Worm (Caenorhabditis elegans) whole organism, late embryonic: ENCODE results near the gene wrt-8.
"Not testable (repeated sequence)": the region's sequence is repeated elsewhere in the genome, so short reads cannot be mapped to it uniquely, and the experiment has no call there.

Experiments used
- F13H6.1 ChIP-seq: sonication (generic microtip); optimal IDR thresholded peaks from 2 replicates; lab custom pipeline; 2016; ENCODE audit warnings: missing genetic modification characterization, missing compliant biosample characterization
- K02D7.2 ChIP-seq: sonication (generic microtip); optimal IDR thresholded peaks from 2 replicates; lab custom pipeline; 2017; ENCODE audit warnings: mild to moderate bottlenecking, missing genetic modification characterization, missing compliant biosample characterization
- ceh-14 ChIP-seq: sonication (generic microtip); optimal IDR thresholded peaks from 2 replicates; lab custom pipeline; 2016; ENCODE audit warnings: missing genotype, missing genetic modification characterization, missing compliant biosample characterization
- ceh-19 ChIP-seq: fragments of 200-800 bp; sonication (Bioruptor generic); optimal IDR thresholded peaks from 2 replicates; lab custom pipeline; 2018; ENCODE audit warnings: mild to moderate bottlenecking, missing genetic modification characterization, missing compliant biosample characterization
- ceh-2 ChIP-seq: sonication (generic microtip); optimal IDR thresholded peaks from 2 replicates; lab custom pipeline; 2016; ENCODE audit warnings: missing genotype, missing genetic modification characterization, missing compliant biosample characterization
- ceh-30 ChIP-seq: fragments of 150-350 bp; optimal IDR thresholded peaks from 2 replicates; lab custom pipeline; 2014; ENCODE audit warnings: missing biosample characterization, missing genetic modification characterization
- ceh-34 ChIP-seq: sonication (generic microtip); optimal IDR thresholded peaks from 2 replicates; lab custom pipeline; 2016; ENCODE audit warnings: mild to moderate bottlenecking, missing genetic modification characterization, missing compliant biosample characterization
- ceh-45 ChIP-seq: fragments of 200-800 bp; sonication (Bioruptor generic); IDR thresholded peaks from 2 replicates; pipeline ENCODE4 v1.3.6; 2022; ENCODE audit warnings: missing genetic modification reagents, missing genetic modification characterization, missing compliant biosample characterization
- ceh-48 ChIP-seq: sonication (generic microtip); optimal IDR thresholded peaks from 2 replicates; lab custom pipeline; 2016; ENCODE audit warnings: missing genetic modification characterization, inconsistent platforms, missing compliant biosample characterization
- ceh-6 ChIP-seq: fragments of 200-800 bp; sonication (Bioruptor generic); optimal IDR thresholded peaks from 2 replicates; lab custom pipeline; 2018; ENCODE audit warnings: mild to moderate bottlenecking, missing genetic modification characterization, missing compliant biosample characterization
- dmd-4 ChIP-seq: sonication (generic microtip); optimal IDR thresholded peaks from 2 replicates; lab custom pipeline; 2016; ENCODE audit warnings: borderline replicate concordance, missing genetic modification characterization, missing compliant biosample characterization
- dve-1 ChIP-seq: sonication (generic microtip); optimal IDR thresholded peaks from 2 replicates; lab custom pipeline; 2017; ENCODE audit warnings: antibody characterized with exemption, mild to moderate bottlenecking, missing genetic modification characterization, missing compliant biosample characterization
- elt-2 ChIP-seq: sonication (generic microtip); optimal IDR thresholded peaks from 2 replicates; lab custom pipeline; 2016; ENCODE audit warnings: missing genetic modification reagents, missing genetic modification characterization, missing compliant biosample characterization
- elt-4 ChIP-seq: sonication (generic microtip); optimal IDR thresholded peaks from 2 replicates; lab custom pipeline; 2016; ENCODE audit warnings: missing genetic modification characterization, missing compliant biosample characterization
- ets-4 ChIP-seq: sonication (generic microtip); optimal IDR thresholded peaks from 2 replicates; lab custom pipeline; 2016; ENCODE audit warnings: missing genetic modification characterization, missing compliant biosample characterization
- eyg-1 ChIP-seq: sonication (generic microtip); optimal IDR thresholded peaks from 2 replicates; lab custom pipeline; 2016; ENCODE audit warnings: missing genotype, missing genetic modification characterization, missing compliant biosample characterization
- fkh-6 ChIP-seq: sonication (generic microtip); optimal IDR thresholded peaks from 2 replicates; lab custom pipeline; 2016; ENCODE audit warnings: missing genetic modification characterization, missing compliant biosample characterization
- hlh-13 ChIP-seq: fragments of 200-800 bp; sonication (Bioruptor generic); optimal IDR thresholded peaks from 2 replicates; lab custom pipeline; 2018; ENCODE audit warnings: mild to moderate bottlenecking, missing genetic modification characterization, missing compliant biosample characterization
- hlh-15 ChIP-seq: sonication (generic microtip); optimal IDR thresholded peaks from 2 replicates; lab custom pipeline; 2016; ENCODE audit warnings: missing genetic modification characterization, missing compliant biosample characterization
- hlh-8 ChIP-seq: sonication (generic microtip); optimal IDR thresholded peaks from 2 replicates; lab custom pipeline; 2016; ENCODE audit warnings: missing genotype, missing genetic modification characterization, missing compliant biosample characterization
- lin-11 ChIP-seq: fragments of 200-800 bp; sonication (Bioruptor generic); optimal IDR thresholded peaks from 2 replicates; lab custom pipeline; 2018; ENCODE audit warnings: mild to moderate bottlenecking, missing genetic modification characterization, missing compliant biosample characterization
- mec-3 ChIP-seq: sonication (generic microtip); optimal IDR thresholded peaks from 2 replicates; lab custom pipeline; 2016; ENCODE audit warnings: borderline replicate concordance, missing genetic modification characterization, missing compliant biosample characterization
- npax-4 ChIP-seq: sonication (generic microtip); optimal IDR thresholded peaks from 2 replicates; lab custom pipeline; 2016; ENCODE audit warnings: missing genetic modification characterization, missing compliant biosample characterization
- pat-9 ChIP-seq: fragments of 200-800 bp; sonication (Bioruptor generic); optimal IDR thresholded peaks from 2 replicates; lab custom pipeline; 2018; ENCODE audit warnings: mild to moderate bottlenecking, missing genetic modification characterization, moderate library complexity, missing compliant biosample characterization
- pha-2 ChIP-seq: sonication (generic microtip); optimal IDR thresholded peaks from 2 replicates; lab custom pipeline; 2017; ENCODE audit warnings: mild to moderate bottlenecking, missing genetic modification characterization, missing compliant biosample characterization
- pqm-1 ChIP-seq: sonication (generic microtip); optimal IDR thresholded peaks from 2 replicates; lab custom pipeline; 2016; ENCODE audit warnings: missing genetic modification characterization, missing compliant biosample characterization
- pros-1 ChIP-seq: fragments of 150-350 bp; optimal IDR thresholded peaks from 2 replicates; lab custom pipeline; 2014; ENCODE audit warnings: missing biosample characterization, missing genetic modification reagents, missing genetic modification characterization
- ref-2 ChIP-seq: sonication (generic microtip); optimal IDR thresholded peaks from 2 replicates; lab custom pipeline; 2016; ENCODE audit warnings: missing genetic modification characterization, missing compliant biosample characterization
- rnt-1 ChIP-seq: sonication (generic microtip); optimal IDR thresholded peaks from 2 replicates; lab custom pipeline; 2016; ENCODE audit warnings: missing genetic modification characterization, missing compliant biosample characterization
- sdc-2 ChIP-seq: sonication (generic microtip); optimal IDR thresholded peaks from 2 replicates; lab custom pipeline; 2016; ENCODE audit warnings: missing genotype, missing genetic modification characterization, missing compliant biosample characterization
- sox-2 ChIP-seq: fragments of 200-800 bp; sonication (Bioruptor generic); IDR thresholded peaks from 2 replicates; pipeline ENCODE4 v1.3.6; 2022; ENCODE audit warnings: missing genetic modification reagents, missing genetic modification characterization, missing compliant biosample characterization
- syd-9 ChIP-seq: sonication (generic microtip); optimal IDR thresholded peaks from 2 replicates; lab custom pipeline; 2016; ENCODE audit warnings: mild to moderate bottlenecking, missing genetic modification characterization, moderate library complexity, missing compliant biosample characterization
- unc-3 ChIP-seq, 2 experiments: fragments of 200-800 bp in 1 of 2; sonication (Bioruptor generic) in 1 of 2; sonication (generic microtip) in 1 of 2; conservative IDR thresholded peaks in 1 of 2; optimal IDR thresholded peaks in 1 of 2; 2 replicates each; pipeline versions ENCODE4 v1.3.6 to Lab custom; 2016 to 2022; ENCODE audit warnings: missing compliant biosample characterization in 2 of 2, missing genetic modification characterization in 2 of 2, missing genetic modification reagents in 1 of 2
- unc-42 ChIP-seq: sonication (generic microtip); optimal IDR thresholded peaks from 2 replicates; lab custom pipeline; 2016; ENCODE audit warnings: missing genotype, missing genetic modification characterization, missing compliant biosample characterization

wrt-8 gene

DNA sequence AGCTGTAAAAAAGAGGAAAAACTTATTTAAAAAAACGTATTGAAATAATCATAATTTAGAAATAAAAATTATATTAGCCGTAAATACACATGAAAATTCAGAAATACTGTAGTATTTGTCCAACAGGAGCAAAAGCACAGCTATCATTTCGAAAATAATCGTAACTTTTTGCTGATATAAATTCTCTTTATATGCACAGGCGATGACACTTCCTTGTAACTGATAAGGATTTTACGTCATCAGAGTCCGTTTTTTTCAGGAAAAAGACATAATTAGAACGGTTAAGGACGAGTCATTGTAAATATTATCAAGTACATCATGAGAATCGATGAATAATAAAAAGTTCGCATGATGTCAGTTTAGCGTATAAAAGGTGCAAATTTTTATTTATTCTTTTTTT is 21.0 kb downstream of the wrt-8 start:
- no peak for TF ChIP-seq ref-2 (tag; lab: Kevin White, UChicago)
- no peak for TF ChIP-seq ceh-19 (GFP tag; lab: Kevin White, UChicago)
- TF ChIP-seq sox-2 (GFP tag; lab: Robert Waterston, UW), result no peak
- peak; percentile 85 for TF ChIP-seq elt-2
- TF ChIP-seq, all 69 proteins: peak for 1

DNA sequence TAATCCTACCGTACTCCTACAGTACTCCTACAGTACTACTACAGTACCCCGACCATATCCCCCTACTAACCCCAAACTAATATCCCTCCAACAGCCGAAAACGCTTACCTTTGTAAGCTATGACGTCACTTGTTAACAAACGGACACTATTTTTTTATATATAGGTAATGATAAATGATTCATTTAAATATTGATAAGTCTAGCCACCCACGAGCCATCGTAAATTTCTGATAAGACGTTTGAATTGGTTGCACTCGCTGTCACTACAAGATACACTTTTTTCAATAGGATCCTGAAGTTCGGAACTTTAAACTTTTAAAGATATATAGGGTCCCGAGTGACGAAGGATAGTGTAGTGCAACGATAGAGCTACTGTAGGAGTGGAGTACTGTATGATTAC is 21.7 kb downstream of the wrt-8 start, which contains the start of gene nhr-247:
Gene nhr-247, plus strand, starts transcription at position 330 of the 400 bp plus-strand sequence.
- TF ChIP-seq dve-1, ceh-2, eyg-1 (tag; lab: Kevin White, UChicago): not testable (repeated sequence)

DNA sequence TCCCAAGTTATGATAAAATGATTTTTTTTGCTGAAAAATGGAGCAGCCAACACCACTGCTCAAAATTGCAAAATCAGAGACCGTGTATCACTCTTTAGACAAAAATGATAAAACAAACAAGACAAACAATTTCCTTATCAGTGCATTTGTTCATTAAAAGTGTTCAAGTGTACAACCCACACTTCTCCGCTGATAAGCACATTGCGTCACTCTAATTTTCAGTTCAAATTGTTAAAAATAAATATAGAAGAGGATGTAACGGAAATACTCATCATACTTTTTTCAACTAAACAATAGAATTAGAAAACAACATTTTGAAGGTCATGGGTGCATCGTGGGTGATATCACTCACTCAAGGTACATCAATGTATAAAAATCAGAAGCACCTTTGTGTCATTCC is 25.7 kb downstream of the wrt-8 start, which contains the start of gene nhr-291:
Gene nhr-291, plus strand, starts transcription at position 324 of the 400 bp plus-strand sequence.
- TF ChIP-seq dmd-4, result no peak
- peak; percentile 40 for TF ChIP-seq pqm-1 (tag; lab: Kevin White, UChicago)
- TF ChIP-seq elt-2, result peak; percentile 99

DNA sequence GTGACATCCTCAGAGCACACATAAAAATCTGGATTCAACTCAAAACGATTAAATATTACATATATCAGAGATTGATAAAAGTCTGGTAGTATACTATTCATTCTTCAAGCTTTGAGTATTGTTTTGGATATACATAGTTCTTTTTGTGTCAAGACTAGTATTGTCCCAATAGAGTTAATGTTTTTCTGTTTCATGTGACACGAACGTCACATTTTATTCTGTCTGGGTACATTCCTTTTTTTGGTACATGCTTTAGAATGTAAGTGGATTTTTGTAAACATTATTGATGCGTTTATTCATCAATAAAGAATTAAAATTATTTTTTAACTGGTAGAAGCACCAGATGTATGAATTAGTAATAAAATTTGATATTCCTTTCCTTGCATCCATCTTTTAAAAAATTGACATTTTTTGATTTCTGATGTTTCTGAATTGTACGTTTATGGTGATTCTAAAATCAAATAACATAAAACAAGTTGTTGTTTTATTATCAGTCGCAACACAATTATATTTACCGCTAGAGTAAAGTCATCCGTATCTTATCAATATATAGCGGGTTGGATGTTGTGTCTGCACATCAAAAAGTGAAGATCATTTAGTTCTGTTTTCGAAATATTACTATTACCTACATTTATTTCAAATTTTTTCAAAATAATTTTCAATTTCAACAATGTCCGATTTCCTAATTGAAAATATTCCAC is 28.4 kb downstream of the wrt-8 start, which contains the start of the genes srt-22 and nhr-246:
Gene srt-22, minus strand, starts transcription at position 101 of the 701 bp plus-strand sequence.
Gene nhr-246, plus strand, starts transcription at position 651 of the 701 bp plus-strand sequence.
- no peak for TF ChIP-seq ceh-30 (tag; lab: Kevin White, UChicago)
- TF ChIP-seq mec-3 (tag; lab: Kevin White, UChicago), result no peak

DNA sequence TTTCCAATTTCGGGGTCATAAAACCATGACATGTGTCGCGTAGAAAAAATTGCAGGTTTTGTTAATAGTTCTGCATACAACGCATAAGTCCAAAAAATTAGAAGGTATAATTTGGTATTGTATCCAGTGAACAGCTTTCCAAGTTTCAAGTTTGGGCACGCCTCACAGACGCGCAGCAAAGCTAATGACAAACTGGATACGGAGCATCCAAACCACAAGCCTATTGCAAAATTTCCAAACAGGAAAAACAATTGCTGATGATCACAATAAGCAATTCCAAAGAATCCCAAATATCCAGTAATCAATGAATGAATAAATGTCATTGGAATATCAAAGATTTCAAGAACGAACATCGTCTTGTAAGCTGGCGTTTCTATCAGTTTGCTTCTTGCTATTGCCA is 30.9 kb downstream of the wrt-8 start:
- no peak for TF ChIP-seq ceh-48 (tag; lab: Kevin White, UChicago)
- TF ChIP-seq sdc-2 (tag; lab: Kevin White, UChicago), result no peak
- TF ChIP-seq dmd-4, result no peak
- TF ChIP-seq unc-3 (GFP tag; conservative IDR thresholded peaks at IDR 0.05; lab: Robert Waterston, UW), result no peak
- no peak for TF ChIP-seq unc-3 (tag; optimal IDR thresholded peaks at IDR 0.05; lab: Kevin White, UChicago)
- TF ChIP-seq sox-2 (GFP tag; lab: Robert Waterston, UW), result no peak

DNA sequence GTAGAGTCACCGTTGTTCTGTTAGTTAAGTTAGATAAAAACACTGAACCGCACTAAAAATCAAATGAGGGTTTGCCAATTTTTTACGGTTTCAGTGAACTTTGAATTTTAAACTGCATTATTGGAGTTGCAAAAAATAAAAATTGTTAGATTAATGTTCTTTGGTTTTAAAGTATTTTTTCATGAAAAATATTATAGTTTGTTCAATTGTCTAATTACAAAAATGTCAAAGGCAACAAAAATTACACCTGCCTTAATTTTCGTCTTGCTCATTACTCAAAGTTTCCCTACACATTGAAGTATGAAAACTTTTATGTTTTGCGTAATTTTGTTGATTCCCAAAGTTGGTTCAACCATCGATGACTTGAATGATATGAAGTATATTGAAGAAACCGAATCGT is 33.6 kb downstream of the wrt-8 start, which contains the start of gene irld-62:
Gene irld-62, plus strand, starts transcription at position 301 of the 400 bp plus-strand sequence.
- TF ChIP-seq ceh-34 (tag; lab: Kevin White, UChicago) (no peak), elt-2 (no peak), pat-9 (tag; lab: Kevin White, UChicago) (no peak), pros-1 (no peak), syd-9 (tag; lab: Kevin White, UChicago) (no peak), hlh-13 (GFP tag; lab: Kevin White, UChicago) (no peak), ets-4 (tag; lab: Kevin White, UChicago) (no peak), F13H6.1 (tag; lab: Kevin White, UChicago) (no peak), hlh-15 (no peak), fkh-6 (tag; lab: Kevin White, UChicago) (no peak), ceh-30 (tag; lab: Kevin White, UChicago) (no peak), sox-2 (GFP tag; lab: Robert Waterston, UW) (no peak), ceh-2 (tag; lab: Kevin White, UChicago) (no peak), ceh-45 (GFP tag; lab: Robert Waterston, UW) (no peak), rnt-1 (tag; lab: Kevin White, UChicago) (no peak), unc-3 (GFP tag; conservative IDR thresholded peaks at IDR 0.05; lab: Robert Waterston, UW) (no peak), unc-3 (tag; optimal IDR thresholded peaks at IDR 0.05; lab: Kevin White, UChicago) (no peak)

DNA sequence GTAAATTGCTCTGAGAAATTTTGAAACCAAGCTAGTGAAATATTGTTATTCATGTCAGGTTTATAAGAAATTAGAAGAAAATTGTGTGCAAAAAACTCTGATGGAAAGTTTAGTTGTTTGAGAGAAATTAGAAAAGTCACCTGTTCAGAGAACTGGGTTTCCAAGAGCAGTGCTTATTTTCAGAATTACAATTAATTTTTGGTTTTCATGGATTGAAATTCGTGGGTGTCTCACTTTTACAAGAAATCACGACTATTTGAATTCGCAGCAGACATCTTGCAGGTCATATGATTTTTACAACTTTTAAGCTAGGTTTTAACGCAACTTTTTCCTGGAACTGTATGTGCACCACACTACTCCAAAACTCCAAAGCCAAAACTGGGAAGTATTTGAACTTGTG is 35.4 kb downstream of the wrt-8 start, which contains the start of gene srz-10:
Gene srz-10, minus strand, starts transcription at position 88 of the 400 bp plus-strand sequence.
- no peak for TF ChIP-seq hlh-8 (tag; lab: Kevin White, UChicago)
- no peak for TF ChIP-seq K02D7.2 (tag; lab: Kevin White, UChicago)
- TF ChIP-seq npax-4 (tag; lab: Kevin White, UChicago), result no peak
- no peak for TF ChIP-seq elt-4
- TF ChIP-seq pros-1, result no peak
- TF ChIP-seq pha-2, result no peak
- TF ChIP-seq unc-42 (tag; lab: Kevin White, UChicago), result no peak
- no peak for TF ChIP-seq hlh-15
- no peak for TF ChIP-seq lin-11 (tag; lab: Kevin White, UChicago)
- no peak for TF ChIP-seq ceh-14 (tag; lab: Kevin White, UChicago)
- TF ChIP-seq ceh-48 (tag; lab: Kevin White, UChicago), result no peak
- TF ChIP-seq sdc-2 (tag; lab: Kevin White, UChicago), result no peak
- TF ChIP-seq ceh-6 (GFP tag; lab: Kevin White, UChicago), result no peak
- TF ChIP-seq pat-9 (tag; lab: Kevin White, UChicago), result no peak
